Fruit fly (Drosophila melanogaster) whole organism, embryonic: ENCODE results near the gene CycG.

Experiments
- ATbp ChIP-seq: fragments of 200-800 bp; sonication (Bioruptor generic); optimal IDR thresholded peaks from 2 replicates; lab custom pipeline; 2017; ENCODE audit warnings: missing biosample characterization, mild to moderate bottlenecking, missing genetic modification characterization, missing genetic modification reagents
- Asciz ChIP-seq: fragments of 200-800 bp; sonication (Bioruptor generic); optimal IDR thresholded peaks from 2 replicates; lab custom pipeline; 2017; ENCODE audit warnings: missing biosample characterization, mild to moderate bottlenecking, missing genetic modification characterization, missing genetic modification reagents
- Bgb ChIP-seq: fragments of 200-800 bp; sonication (Bioruptor generic); IDR thresholded peaks from 2 replicates; pipeline ENCODE4 v1.3.6; 2022; ENCODE audit warnings: missing biosample characterization, missing genetic modification characterization; ENCODE audit not compliant: partially characterized antibody
- CG10462 ChIP-seq: fragments of 200-800 bp; sonication (Bioruptor generic); optimal IDR thresholded peaks from 2 replicates; lab custom pipeline; 2016; ENCODE audit warnings: missing biosample characterization, missing genetic modification characterization
- CG11398 ChIP-seq: fragments of 200-800 bp; sonication (Bioruptor generic); optimal IDR thresholded peaks from 2 replicates; lab custom pipeline; 2016; ENCODE audit warnings: missing biosample characterization, missing genetic modification characterization
- CG12104 ChIP-seq: fragments of 200-800 bp; sonication (Bioruptor generic); optimal IDR thresholded peaks from 3 replicates; lab custom pipeline; 2016; ENCODE audit warnings: missing biosample characterization, missing genetic modification characterization
- CG12299 ChIP-seq: fragments of 200-800 bp; sonication (Bioruptor generic); optimal IDR thresholded peaks from 2 replicates; lab custom pipeline; 2018; ENCODE audit warnings: missing biosample characterization, mild to moderate bottlenecking, missing genetic modification characterization
- CG12942 ChIP-seq: fragments of 200-800 bp; sonication (Bioruptor generic); optimal IDR thresholded peaks from 3 replicates; lab custom pipeline; 2016; ENCODE audit warnings: missing biosample characterization, missing genetic modification characterization
- CG13287 ChIP-seq: fragments of 200-800 bp; sonication (Bioruptor generic); IDR thresholded peaks from 2 replicates; pipeline ENCODE4 v1.3.6; 2022; ENCODE audit warnings: missing biosample characterization, missing genetic modification characterization; ENCODE audit not compliant: partially characterized antibody
- CG1529 ChIP-seq: fragments of 200-800 bp; sonication (Bioruptor generic); optimal IDR thresholded peaks from 3 replicates; lab custom pipeline; 2018; ENCODE audit warnings: missing biosample characterization, missing genetic modification characterization
- CG15601 ChIP-seq: fragments of 200-800 bp; sonication (Bioruptor generic); optimal IDR thresholded peaks from 3 replicates; lab custom pipeline; 2019; ENCODE audit warnings: missing biosample characterization, mild to moderate bottlenecking, missing genetic modification characterization, moderate library complexity
- CG16863 ChIP-seq: fragments of 200-800 bp; sonication (Bioruptor generic); optimal IDR thresholded peaks from 3 replicates; lab custom pipeline; 2016; ENCODE audit warnings: missing biosample characterization, missing genetic modification characterization
- CG17568 ChIP-seq: fragments of 200-800 bp; sonication (Bioruptor generic); optimal IDR thresholded peaks from 2 replicates; lab custom pipeline; 2018; ENCODE audit warnings: missing biosample characterization, mild to moderate bottlenecking, missing genetic modification characterization, moderate library complexity
- CG31365 ChIP-seq: fragments of 200-800 bp; sonication (Bioruptor generic); optimal IDR thresholded peaks from 2 replicates; lab custom pipeline; 2018; ENCODE audit warnings: missing biosample characterization, mild to moderate bottlenecking, missing genetic modification characterization
- CG3163 ChIP-seq: fragments of 200-800 bp; sonication (Bioruptor generic); optimal IDR thresholded peaks from 3 replicates; lab custom pipeline; 2016; ENCODE audit warnings: missing biosample characterization, missing genetic modification characterization
- CG33213 ChIP-seq: fragments of 200-800 bp; sonication (Bioruptor generic); optimal IDR thresholded peaks from 3 replicates; lab custom pipeline; 2016; ENCODE audit warnings: missing biosample characterization, missing genetic modification characterization
- CG33557 ChIP-seq: fragments of 200-800 bp; sonication (Bioruptor generic); optimal IDR thresholded peaks from 2 replicates; lab custom pipeline; 2019; ENCODE audit warnings: missing biosample characterization, mild to moderate bottlenecking, missing genetic modification characterization, moderate library complexity
- CG34422 ChIP-seq: fragments of 200-800 bp; sonication (Bioruptor generic); IDR thresholded peaks from 3 replicates; pipeline ENCODE4 v1.3.6; 2022; ENCODE audit warnings: missing biosample characterization, missing genetic modification characterization
- CG42726 ChIP-seq: fragments of 200-800 bp; sonication (Bioruptor generic); IDR thresholded peaks from 2 replicates; pipeline ENCODE4 v1.3.6; 2022; ENCODE audit warnings: missing biosample characterization, missing genetic modification characterization; ENCODE audit not compliant: partially characterized antibody
- CG4404 ChIP-seq: fragments of 200-800 bp; sonication (Bioruptor generic); IDR thresholded peaks from 2 replicates; pipeline ENCODE4 v1.3.6; 2022; ENCODE audit warnings: missing biosample characterization, missing genetic modification characterization
- CG6654 ChIP-seq: fragments of 200-800 bp; sonication (Bioruptor generic); optimal IDR thresholded peaks from 2 replicates; lab custom pipeline; 2017; ENCODE audit warnings: missing biosample characterization, mild to moderate bottlenecking, missing genetic modification characterization
- CG7987 ChIP-seq: fragments of 200-800 bp; sonication (Bioruptor generic); optimal IDR thresholded peaks from 2 replicates; lab custom pipeline; 2018; ENCODE audit warnings: missing biosample characterization, mild to moderate bottlenecking, missing genetic modification characterization, moderate library complexity
- CG8290 ChIP-seq, 3 experiments: fragments of 200-800 bp; sonication (Bioruptor generic); optimal IDR thresholded peaks; 2 replicates each; lab custom pipeline; 2016 to 2019; ENCODE audit warnings: missing biosample characterization in 3 of 3, missing genetic modification characterization in 3 of 3, mild to moderate bottlenecking in 2 of 3, moderate library complexity in 1 of 3
- CrebB ChIP-seq: fragments of 200-800 bp; sonication (Bioruptor generic); optimal IDR thresholded peaks from 3 replicates; lab custom pipeline; 2018; ENCODE audit warnings: missing biosample characterization, mild to moderate bottlenecking, missing genetic modification characterization
- Deaf1 ChIP-seq: fragments of 200-800 bp; optimal IDR thresholded peaks from 3 replicates; lab custom pipeline; 2019; ENCODE audit warnings: missing biosample characterization, mild to moderate bottlenecking, missing genetic modification characterization, moderate library complexity
- E2f2 ChIP-seq: fragments of 200-800 bp; sonication (Bioruptor generic); IDR thresholded peaks from 2 replicates; pipeline ENCODE4 v1.3.6; 2022; ENCODE audit warnings: missing biosample characterization, missing genetic modification characterization
- Eip74EF ChIP-seq, 2 experiments: fragments of 200-800 bp in 1 of 2; fragments of >200 bp in 1 of 2; sonication (Bioruptor generic) in 1 of 2; optimal IDR thresholded peaks; 2 replicates each; lab custom pipeline; 2017 to 2019; ENCODE audit warnings: missing biosample characterization in 2 of 2, missing genetic modification characterization in 2 of 2, mild to moderate bottlenecking in 1 of 2, moderate library complexity in 1 of 2
- Fer3 ChIP-seq: fragments of 200-800 bp; sonication (Bioruptor generic); optimal IDR thresholded peaks from 2 replicates; lab custom pipeline; 2018; ENCODE audit warnings: missing biosample characterization, mild to moderate bottlenecking, missing genetic modification characterization, moderate library complexity
- Hmr ChIP-seq: fragments of 200-800 bp; sonication (Bioruptor generic); optimal IDR thresholded peaks from 3 replicates; lab custom pipeline; 2017; ENCODE audit warnings: mild to moderate bottlenecking, missing biosample characterization, missing genetic modification reagents, missing genetic modification characterization
- Neu2 ChIP-seq: fragments of 200-800 bp; sonication (Bioruptor generic); optimal IDR thresholded peaks from 3 replicates; lab custom pipeline; 2016; ENCODE audit warnings: missing biosample characterization, missing genetic modification characterization, borderline replicate concordance
- Oaz ChIP-seq: fragments of 200-800 bp; sonication (Bioruptor generic); IDR thresholded peaks from 2 replicates; pipeline ENCODE4 v1.3.6; 2022; ENCODE audit warnings: missing biosample characterization, missing genetic modification characterization
- Sry-β ChIP-seq: fragments of 200-800 bp; sonication (Bioruptor generic); optimal IDR thresholded peaks from 2 replicates; lab custom pipeline; 2018; ENCODE audit warnings: missing biosample characterization, mild to moderate bottlenecking, missing genetic modification characterization, moderate library complexity
- Ssrp ChIP-seq: fragments of 200-800 bp; sonication (Bioruptor generic); optimal IDR thresholded peaks from 2 replicates; lab custom pipeline; 2018; ENCODE audit warnings: missing biosample characterization, mild to moderate bottlenecking, missing genetic modification characterization, moderate library complexity
- chm ChIP-seq: fragments of 200-800 bp; sonication (Bioruptor generic); IDR thresholded peaks from 2 replicates; pipeline ENCODE4 v1.3.6; 2022; ENCODE audit warnings: missing biosample characterization, missing genetic modification characterization
- ci ChIP-seq: fragments of 200-800 bp; sonication (Bioruptor generic); IDR thresholded peaks from 3 replicates; pipeline ENCODE4 v1.3.6; 2022; ENCODE audit warnings: missing biosample characterization, missing genetic modification characterization
- da ChIP-seq: fragments of 200-800 bp; sonication (Bioruptor generic); optimal IDR thresholded peaks from 2 replicates; lab custom pipeline; 2016; ENCODE audit warnings: missing biosample characterization, missing genetic modification characterization
- dm ChIP-seq: fragments of 200-800 bp; sonication (Bioruptor generic); optimal IDR thresholded peaks from 3 replicates; lab custom pipeline; 2016; ENCODE audit warnings: missing biosample characterization, missing genetic modification characterization
- fd102C ChIP-seq: fragments of 200-800 bp; sonication (Bioruptor generic); optimal IDR thresholded peaks from 2 replicates; lab custom pipeline; 2018; ENCODE audit warnings: missing biosample characterization, mild to moderate bottlenecking, missing genetic modification characterization, moderate library complexity
- gro ChIP-seq: fragments of 200-800 bp; sonication (Bioruptor generic); optimal IDR thresholded peaks from 2 replicates; lab custom pipeline; 2016; ENCODE audit warnings: missing biosample characterization, missing genetic modification characterization
- gsb-n ChIP-seq: fragments of 200-800 bp; sonication (Bioruptor generic); optimal IDR thresholded peaks from 3 replicates; lab custom pipeline; 2018; ENCODE audit warnings: missing biosample characterization, mild to moderate bottlenecking, missing genetic modification characterization
- gt ChIP-seq: fragments of 200-800 bp; sonication (Bioruptor generic); IDR thresholded peaks from 2 replicates; pipeline ENCODE4 v1.3.6; 2022; ENCODE audit warnings: missing biosample characterization, missing genetic modification characterization
- mirr ChIP-seq: fragments of 200-800 bp; sonication (Bioruptor generic); optimal IDR thresholded peaks from 3 replicates; lab custom pipeline; 2018; ENCODE audit warnings: missing biosample characterization, mild to moderate bottlenecking, missing genetic modification characterization
- nau ChIP-seq: fragments of 200-800 bp; sonication (Bioruptor generic); optimal IDR thresholded peaks from 3 replicates; lab custom pipeline; 2017; ENCODE audit warnings: missing biosample characterization, mild to moderate bottlenecking, missing genetic modification characterization, missing genetic modification reagents
- peb ChIP-seq: fragments of 200-800 bp; sonication (Bioruptor generic); IDR thresholded peaks from 2 replicates; pipeline ENCODE4 v1.3.6; 2022; ENCODE audit warnings: missing biosample characterization, missing genetic modification characterization
- pnt ChIP-seq: fragments of 200-800 bp; sonication (Bioruptor generic); optimal IDR thresholded peaks from 3 replicates; lab custom pipeline; 2016; ENCODE audit warnings: missing biosample characterization, missing genetic modification characterization
- slp2 ChIP-seq: fragments of 200-800 bp; sonication (Bioruptor generic); optimal IDR thresholded peaks from 2 replicates; lab custom pipeline; 2016; ENCODE audit warnings: missing biosample characterization, missing genetic modification characterization
- sqz ChIP-seq: fragments of 200-800 bp; sonication (Bioruptor generic); optimal IDR thresholded peaks from 3 replicates; lab custom pipeline; 2018; ENCODE audit warnings: missing biosample characterization, mild to moderate bottlenecking, missing genetic modification characterization
- ssp ChIP-seq: fragments of 200-800 bp; sonication (Bioruptor generic); IDR thresholded peaks from 2 replicates; pipeline ENCODE4 v1.3.6; 2022; ENCODE audit warnings: missing biosample characterization, missing genetic modification characterization
- tna ChIP-seq: fragments of 200-800 bp; sonication (Bioruptor generic); IDR thresholded peaks from 2 replicates; pipeline ENCODE4 v1.3.6; 2022; ENCODE audit warnings: missing biosample characterization, missing genetic modification characterization; ENCODE audit not compliant: partially characterized antibody
- yki ChIP-seq: fragments of >200 bp; optimal IDR thresholded peaks from 3 replicates; lab custom pipeline; 2018
- z ChIP-seq: fragments of 200-800 bp; sonication (Bioruptor generic); IDR thresholded peaks from 3 replicates; pipeline ENCODE4 v1.3.6; 2022; ENCODE audit warnings: missing biosample characterization, missing genetic modification characterization

Gene CycG

DNA sequence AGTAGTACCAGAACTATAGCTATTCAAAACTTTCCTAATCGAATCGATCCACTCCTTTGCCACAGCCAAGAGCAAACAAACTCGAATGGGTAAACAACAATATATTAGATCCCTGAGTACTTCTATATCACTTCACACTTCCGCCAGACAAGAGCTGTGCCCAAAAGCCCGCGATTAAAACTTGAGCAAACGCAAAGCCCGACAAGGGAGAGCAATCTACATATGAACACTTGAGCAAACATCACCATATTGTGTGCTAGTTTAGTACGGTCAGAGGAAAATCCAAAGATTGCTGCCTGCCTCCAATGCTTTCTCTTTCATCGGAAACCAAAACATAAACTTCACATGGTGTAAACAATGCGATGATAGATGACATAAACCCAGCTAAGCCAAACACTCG lies 8.8 kb downstream of the CycG start (continued):
- TF ChIP-seq CG7987 = no peak
- no peak for TF ChIP-seq yki
- TF ChIP-seq da (GFP tag; lab: Kevin White, UChicago) = no peak
- TF ChIP-seq CG10462 (GFP tag; lab: Kevin White, UChicago) = no peak
- no peak for TF ChIP-seq CG31365
- no peak for TF ChIP-seq CG11398
- TF ChIP-seq Bgb (GFP tag; lab: Robert Waterston, UW) = no peak
- no peak for TF ChIP-seq CG12104 (GFP tag; lab: Kevin White, UChicago)
- TF ChIP-seq CG42726 (GFP tag; lab: Robert Waterston, UW) = no peak
- TF ChIP-seq dm = no peak
- no peak for TF ChIP-seq slp2
- TF ChIP-seq tna = no peak
- TF ChIP-seq Sry-β (GFP tag; lab: Kevin White, UChicago) = no peak
- TF ChIP-seq gro (GFP tag; lab: Kevin White, UChicago) = no peak
- TF ChIP-seq Deaf1 (tag; lab: Kevin White, UChicago) = no peak
- TF ChIP-seq Oaz (GFP tag; lab: Robert Waterston, UW) = no peak
- no peak for TF ChIP-seq peb
- no peak for TF ChIP-seq Fer3 (tag; lab: Kevin White, UChicago)
- peak; percentile 17 for TF ChIP-seq mirr (GFP tag; lab: Kevin White, UChicago)
- TF ChIP-seq Eip74EF (GFP tag; optimal IDR thresholded peaks at IDR 0.05; lab: Kevin White, UChicago) = peak in 1 of 2 experiments; percentile 34
- no peak for TF ChIP-seq pnt
- no peak for TF ChIP-seq E2f2
- TF ChIP-seq CG15601 (tag; lab: Kevin White, UChicago) = peak; percentile 32
- TF ChIP-seq ci (GFP tag; lab: Robert Waterston, UW) = no peak
- peak; percentile 10 for TF ChIP-seq CG33213 (GFP tag; lab: Kevin White, UChicago)
- TF ChIP-seq ssp = no peak
- peak; percentile 7 for TF ChIP-seq Asciz (GFP tag; lab: Kevin White, UChicago)
- no peak for TF ChIP-seq CG12299 (tag; lab: Kevin White, UChicago)
- TF ChIP-seq ATbp (GFP tag; lab: Kevin White, UChicago) = peak; percentile 61
- no peak for TF ChIP-seq CG12942 (GFP tag; lab: Kevin White, UChicago)
- no peak for TF ChIP-seq CG33557 (GFP tag; lab: Kevin White, UChicago)
- TF ChIP-seq CG6654 (GFP tag; lab: Kevin White, UChicago) = no peak
- peak; percentile 28 for TF ChIP-seq nau (GFP tag; lab: Kevin White, UChicago)
- TF ChIP-seq CG3163 = no peak
- no peak for TF ChIP-seq Ssrp
- TF ChIP-seq gt (GFP tag; lab: Robert Waterston, UW) = no peak
- TF ChIP-seq CG13287 (GFP tag; lab: Robert Waterston, UW) = no peak
- TF ChIP-seq chm (GFP tag; lab: Robert Waterston, UW) = no peak
- TF ChIP-seq CG8290 (GFP tag; optimal IDR thresholded peaks at IDR 0.05; lab: Kevin White, UChicago) = no peak
- TF ChIP-seq CG8290 (tag; optimal IDR thresholded peaks at IDR 0.05; lab: Kevin White, UChicago) = peak in 1 of 2 experiments; percentile 31
- no peak for TF ChIP-seq CG1529 (GFP tag; lab: Kevin White, UChicago)
- peak; percentile 33 for TF ChIP-seq Hmr
- no peak for TF ChIP-seq CG4404 (GFP tag; lab: Robert Waterston, UW)
- TF ChIP-seq sqz (GFP tag; lab: Kevin White, UChicago) = no peak
- no peak for TF ChIP-seq z (GFP tag; lab: Robert Waterston, UW)
- peak; percentile 4 for TF ChIP-seq CrebB
- TF ChIP-seq CG16863 (GFP tag; lab: Kevin White, UChicago) = no peak
- TF ChIP-seq CG34422 = no peak
- TF ChIP-seq fd102C (GFP tag; lab: Kevin White, UChicago) = no peak
- TF ChIP-seq gsb-n (tag; lab: Kevin White, UChicago) = no peak
- TF ChIP-seq Neu2 = no peak
- peak; percentile 41 for TF ChIP-seq CG17568
